Worm (Caenorhabditis elegans): ENCODE data around the gene ksr-1.

ce11 chrX:8297333-8297732 lies 22.4 kb downstream of the ksr-1 start:
- no peak for TF ChIP-seq ceh-36 (tag; optimal IDR thresholded peaks at IDR 0.05)
- TF ChIP-seq aly-1 (tag; optimal IDR thresholded peaks at IDR 0.05) = no peak
- TF ChIP-seq flt-1 (GFP tag; IDR thresholded peaks at IDR 0.05) = no peak
- no peak for TF ChIP-seq tbx-11 (GFP tag; IDR thresholded peaks at IDR 0.05)
- TF ChIP-seq hnd-1 (tag; optimal IDR thresholded peaks at IDR 0.05) = no peak

Measured in whole organism, early embryonic.